Worm (Caenorhabditis elegans) whole organism, L4 larva: ENCODE data around the gene metl-1.

Experiments
- aly-2 ChIP-seq: sonication (generic microtip); optimal IDR thresholded peaks from 2 replicates; lab custom pipeline; 2018; ENCODE audit warnings: missing biosample characterization, missing genetic modification characterization
- ceh-62 ChIP-seq: sonication (generic microtip); optimal IDR thresholded peaks from 2 replicates; lab custom pipeline; 2017; ENCODE audit warnings: missing biosample characterization, missing genetic modification characterization
- madf-5 ChIP-seq, 2 experiments: fragments of 200-800 bp; sonication (Bioruptor generic); IDR thresholded peaks; 2 replicates each; pipeline ENCODE4 v1.3.6; 2022; ENCODE audit warnings: missing compliant biosample characterization in 2 of 2, missing genetic modification characterization in 2 of 2
- mep-1 ChIP-seq: fragments of 150-350 bp; sonication (generic microtip); optimal IDR thresholded peaks from 3 replicates; lab custom pipeline; 2014; ENCODE audit warnings: missing biosample characterization, missing genetic modification characterization
- mxl-3 ChIP-seq: fragments of 200-800 bp; sonication (Bioruptor generic); optimal IDR thresholded peaks from 2 replicates; lab custom pipeline; 2018; ENCODE audit warnings: mild to moderate bottlenecking, missing genetic modification characterization, missing compliant biosample characterization
- nhr-48 ChIP-seq: sonication (generic microtip); optimal IDR thresholded peaks from 2 replicates; lab custom pipeline; 2016; ENCODE audit warnings: mild to moderate bottlenecking, missing genetic modification characterization, missing compliant biosample characterization
- unc-39 ChIP-seq: sonication (generic microtip); optimal IDR thresholded peaks from 2 replicates; lab custom pipeline; 2017; ENCODE audit warnings: missing biosample characterization, missing genetic modification characterization

DNA sequence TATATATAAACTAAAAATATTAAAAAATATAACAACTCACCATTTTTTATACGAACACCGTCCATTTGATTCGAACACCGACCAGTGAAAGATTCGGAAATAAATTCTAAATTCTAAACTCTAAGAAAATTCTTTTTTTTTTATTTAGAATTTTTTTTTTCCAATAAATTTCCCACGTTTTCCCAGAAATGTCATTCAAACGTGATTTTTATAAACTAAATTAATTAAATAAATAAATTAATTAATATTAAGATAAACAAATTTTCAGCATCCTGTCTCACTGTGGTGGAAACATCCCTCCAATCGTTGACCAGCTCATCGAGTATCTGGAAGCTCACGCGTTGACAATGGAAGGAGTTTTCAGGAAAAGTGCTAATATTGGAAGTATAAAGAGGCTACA lies 5.8 kb downstream of the metl-1 start, which contains the start of gene klp-17:
- no peak for TF ChIP-seq mep-1 (tag; lab: Kevin White, UChicago)
- TF ChIP-seq unc-39 (tag; lab: Kevin White, UChicago) = no peak
- no peak for TF ChIP-seq madf-5 (GFP tag; IDR thresholded peaks at IDR 0.05; lab: Robert Waterston, UW)
- no peak for TF ChIP-seq ceh-62 (tag; lab: Kevin White, UChicago)
- no peak for TF ChIP-seq aly-2 (tag; lab: Kevin White, UChicago)
- no peak for TF ChIP-seq nhr-48 (tag; lab: Kevin White, UChicago)
- no peak for TF ChIP-seq mxl-3
